Worm (Caenorhabditis elegans): ENCODE measurements around the gene F47C12.7.

The F47C12.7 gene

DNA sequence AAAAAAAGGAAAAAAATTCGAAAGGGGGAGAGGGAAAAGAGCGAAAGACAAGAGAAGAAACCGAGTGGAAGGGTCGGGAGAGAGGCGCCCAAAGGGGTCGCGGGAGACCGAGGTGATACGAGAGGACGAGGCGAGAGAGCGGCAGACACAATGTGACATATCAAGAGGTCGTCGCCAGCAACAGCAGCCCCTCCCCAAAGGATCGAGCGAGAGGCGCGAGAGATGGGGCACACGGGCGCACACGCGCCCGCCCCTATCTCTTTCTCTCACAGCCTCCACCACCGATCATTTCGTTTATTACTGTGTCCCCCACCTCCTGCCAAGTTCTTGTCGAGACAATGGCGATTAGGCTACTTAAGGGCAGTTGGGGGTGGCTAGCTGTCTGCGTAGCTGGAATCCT, 32.9 kb upstream of the F47C12.7 start (continued):
- TF ChIP-seq dpff-1 (tag; optimal IDR thresholded peaks at IDR 0.05) (peak; percentile 23), K12H6.12 (tag; optimal IDR thresholded peaks at IDR 0.05) (peak; percentile 13), F49E8.2 (tag; optimal IDR thresholded peaks at IDR 0.05; ENCODE audit: insufficient read depth) (no peak), F22D6.2 (tag; optimal IDR thresholded peaks at IDR 0.05) (peak; percentile 17), dox-1 (GFP tag; IDR thresholded peaks at IDR 0.05) (peak; percentile 90), hmg-1.2 (GFP tag; IDR thresholded peaks at IDR 0.05) (peak; percentile 32; the same call in 1 of the 2 replicates), madf-10 (tag; optimal IDR thresholded peaks at IDR 0.05) (peak; percentile 45), lir-1 (GFP tag; conservative IDR thresholded peaks at IDR 0.05) (peak; percentile 30; the same call in 1 of the 2 replicates), egl-44 (GFP tag; IDR thresholded peaks at IDR 0.05) (peak; percentile 91), attf-3 (GFP tag; conservative IDR thresholded peaks at IDR 0.05) (no peak), let-607 (tag; optimal IDR thresholded peaks at IDR 0.05) (peak in 1 of 2 experiments; percentile 53), zfh-2 (GFP tag; conservative IDR thresholded peaks at IDR 0.05) (peak; percentile 99), chd-7 (tag; optimal IDR thresholded peaks at IDR 0.05) (peak; percentile 68), ets-4 (GFP tag; optimal IDR thresholded peaks at IDR 0.05) (peak; percentile 42), let-526 (GFP tag; IDR thresholded peaks at IDR 0.05) (0 out of 2 replicates have a peak, but pooled peaks have one; percentile 44), gei-17 (GFP tag; optimal IDR thresholded peaks at IDR 0.05) (peak; percentile 16), T26A5.8 (tag; optimal IDR thresholded peaks at IDR 0.05) (no peak), lin-40 (tag; optimal IDR thresholded peaks at IDR 0.05) (peak; percentile 68), attf-5 (GFP tag; optimal IDR thresholded peaks at IDR 0.05) (peak; percentile 69), Y95B8A.8 (GFP tag; IDR thresholded peaks at IDR 0.05) (no peak), rcor-1 (GFP tag; IDR thresholded peaks at IDR 0.05) (0 out of 2 replicates have a peak, but pooled peaks have one; percentile 34), nfya-1 (tag; optimal IDR thresholded peaks at IDR 0.05; ENCODE audit: borderline replicate concordance, insufficient read depth) (no peak), ccch-3 (GFP tag; optimal IDR thresholded peaks at IDR 0.05) (no peak), mel-28 (tag; optimal IDR thresholded peaks at IDR 0.05; ENCODE audit: borderline replicate concordance) (no peak), F55B11.4 (tag; optimal IDR thresholded peaks at IDR 0.05; ENCODE audit: borderline replicate concordance, insufficient read depth) (no peak), Y53G8AR.9 (GFP tag; conservative IDR thresholded peaks at IDR 0.05) (0 out of 2 replicates have a peak, but pooled peaks have one; percentile 48), nfyb-1 (GFP tag; IDR thresholded peaks at IDR 0.05) (peak; percentile 15; the same call in 1 of the 2 replicates), hlh-12 (tag; optimal IDR thresholded peaks at IDR 0.05) (no peak), tbp1 (GFP tag; optimal IDR thresholded peaks at IDR 0.05) (peak; percentile 41), dpl-1 (GFP tag; optimal IDR thresholded peaks at IDR 0.05) (no peak), ztf-26 (tag; optimal IDR thresholded peaks at IDR 0.05) (peak; percentile 73), nhr-179 (tag; optimal IDR thresholded peaks at IDR 0.05) (no peak), lin-54 (GFP tag; optimal IDR thresholded peaks at IDR 0.05) (peak; percentile 53), F37B4.10 (GFP tag; IDR thresholded peaks at IDR 0.05) (no peak), Y53F4B.3 (GFP tag; IDR thresholded peaks at IDR 0.05) (no peak), hmg-20 (GFP tag; IDR thresholded peaks at IDR 0.05) (0 out of 2 replicates have a peak, but pooled peaks have one; percentile 20), hrde-1 (tag; optimal IDR thresholded peaks at IDR 0.05; ENCODE audit: borderline replicate concordance) (no peak), egrh-3 (GFP tag; IDR thresholded peaks at IDR 0.05) (peak; percentile 97), B0336.3 (GFP tag; IDR thresholded peaks at IDR 0.05) (peak; percentile 34; the same call in 1 of the 2 replicates), pbrm-1 (GFP tag; IDR thresholded peaks at IDR 0.05) (0 out of 2 replicates have a peak, but pooled peaks have one; percentile 23), sptf-2 (GFP tag; optimal IDR thresholded peaks at IDR 0.05) (no peak), somi-1 (GFP tag; optimal IDR thresholded peaks at IDR 0.05) (peak; percentile 14), ZK185.1 (tag; optimal IDR thresholded peaks at IDR 0.05; ENCODE audit: poor library complexity, severe bottlenecking) (no peak), snpc-4 (GFP tag; optimal IDR thresholded peaks at IDR 0.05) (no peak), snpc-4 (tag; optimal IDR thresholded peaks at IDR 0.05) (peak in 3 of 4 experiments; percentile 48 to 66 (median 57)), ceh-79 (tag; optimal IDR thresholded peaks at IDR 0.05) (no peak), mcd-1 (GFP tag; IDR thresholded peaks at IDR 0.05) (peak; percentile 64), aptf-3 (GFP tag; IDR thresholded peaks at IDR 0.05) (no peak)

Data from whole organism, young adult.